Fruit fly (Drosophila melanogaster) whole organism, adult: ENCODE measurements around the gene CG43135.

ENCODE experiments used
- CG14711 ChIP-seq: fragments of 200-800 bp; sonication (Bioruptor generic); optimal IDR thresholded peaks from 2 replicates; lab custom pipeline; 2018; ENCODE audit warnings: missing biosample characterization, mild to moderate bottlenecking, missing genetic modification characterization, moderate library complexity
- CG1620 ChIP-seq: fragments of 200-800 bp; sonication (Bioruptor generic); optimal IDR thresholded peaks from 2 replicates; lab custom pipeline; 2016; ENCODE audit warnings: missing biosample characterization, missing genetic modification characterization
- CG7045 ChIP-seq: fragments of 200-800 bp; sonication (Bioruptor generic); optimal IDR thresholded peaks from 2 replicates; lab custom pipeline; 2017; ENCODE audit warnings: missing biosample characterization, mild to moderate bottlenecking, missing genetic modification characterization
- Crg-1 ChIP-seq: fragments of 200-800 bp; sonication (Bioruptor generic); optimal IDR thresholded peaks from 2 replicates; lab custom pipeline; 2016; ENCODE audit warnings: missing biosample characterization, missing genetic modification characterization
- cic ChIP-seq: fragments of 200-800 bp; sonication (Bioruptor generic); optimal IDR thresholded peaks from 2 replicates; lab custom pipeline; 2017; ENCODE audit warnings: missing biosample characterization, mild to moderate bottlenecking, missing genetic modification characterization, moderate library complexity
- cnc ChIP-seq, 2 experiments: fragments of >200 bp; optimal IDR thresholded peaks; 2 replicates each; lab custom pipeline; 2017
- kay ChIP-seq: fragments of 200-800 bp; sonication (Bioruptor generic); peaks from one replicate; lab custom pipeline; 2016; ENCODE audit warnings: missing biosample characterization, missing genetic modification characterization, borderline replicate concordance
- tj ChIP-seq: fragments of 200-800 bp; sonication (Bioruptor generic); optimal IDR thresholded peaks from 3 replicates; lab custom pipeline; 2017; ENCODE audit warnings: missing biosample characterization, mild to moderate bottlenecking, missing genetic modification characterization, moderate library complexity

DNA sequence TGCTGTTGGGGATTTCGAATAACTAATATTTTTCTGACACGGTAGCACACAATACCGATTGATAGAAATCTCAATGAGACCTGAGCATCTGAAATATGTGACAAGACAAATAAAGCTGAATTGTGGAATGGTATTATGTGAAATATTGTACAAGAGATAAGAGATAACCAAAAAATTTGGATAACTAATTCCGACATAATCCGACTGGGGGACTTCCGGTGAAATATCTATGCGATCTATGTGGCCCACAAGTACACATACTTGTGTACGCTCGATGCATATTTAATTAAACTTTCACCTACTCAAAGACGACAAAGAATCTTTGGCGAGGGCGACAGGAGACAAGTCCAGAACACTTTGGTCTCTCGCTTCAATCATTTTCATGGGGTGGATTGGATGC is 4.5 kb downstream of the CG43135 start, which contains the start of gene CG15576:
- TF ChIP-seq CG7045, result no peak
- no peak for TF ChIP-seq kay (GFP tag; lab: Kevin White, UChicago)
- no peak for TF ChIP-seq Crg-1 (GFP tag; lab: Kevin White, UChicago)
- no peak for TF ChIP-seq tj (GFP tag; lab: Kevin White, UChicago)
- TF ChIP-seq CG14711 (tag; lab: Kevin White, UChicago), result no peak
- TF ChIP-seq CG1620 (GFP tag; lab: Kevin White, UChicago), result no peak
- no peak for TF ChIP-seq cic
- no peak for TF ChIP-seq cnc (optimal IDR thresholded peaks at IDR 0.05; lab: Kevin White, UChicago)
